Fruit fly (Drosophila melanogaster): ENCODE results near the gene CG32284.

The CG32284 gene

dm6 chr3L:3162584-3162983 is 23.9 kb upstream of the CG32284 start:
- TF ChIP-seq ey (GFP tag; optimal IDR thresholded peaks at IDR 0.05) (no peak), dsf (GFP tag; optimal IDR thresholded peaks at IDR 0.05; ENCODE audit: borderline replicate concordance) (no peak), dl (GFP tag; optimal IDR thresholded peaks at IDR 0.05; ENCODE audit: insufficient read depth in 1 of 2, partially characterized antibody in 2 of 2) (no peak), Hr78 (GFP tag; optimal IDR thresholded peaks at IDR 0.05) (no peak), Mio (GFP tag; optimal IDR thresholded peaks at IDR 0.05) (no peak), Dif (GFP tag; optimal IDR thresholded peaks at IDR 0.05; ENCODE audit: partially characterized antibody) (no peak), fru (GFP tag; optimal IDR thresholded peaks at IDR 0.05) (no peak), CG32264 (GFP tag; optimal IDR thresholded peaks at IDR 0.05) (no peak), Hr83 (GFP tag; optimal IDR thresholded peaks at IDR 0.05; ENCODE audit: poor library complexity, severe bottlenecking) (no peak), Abd-B (GFP tag; optimal IDR thresholded peaks at IDR 0.05) (no peak), dmrt93B (GFP tag; optimal IDR thresholded peaks at IDR 0.05) (no peak), Hnf4 (GFP tag; optimal IDR thresholded peaks at IDR 0.05) (no peak), HLH106 (tag; optimal IDR thresholded peaks at IDR 0.05) (no peak), usp (GFP tag; optimal IDR thresholded peaks at IDR 0.05) (no peak), sage (GFP tag; optimal IDR thresholded peaks at IDR 0.05) (no peak), pan (optimal IDR thresholded peaks at IDR 0.05) (no peak), foxo (GFP tag; optimal IDR thresholded peaks at IDR 0.05) (no peak)

DNA sequence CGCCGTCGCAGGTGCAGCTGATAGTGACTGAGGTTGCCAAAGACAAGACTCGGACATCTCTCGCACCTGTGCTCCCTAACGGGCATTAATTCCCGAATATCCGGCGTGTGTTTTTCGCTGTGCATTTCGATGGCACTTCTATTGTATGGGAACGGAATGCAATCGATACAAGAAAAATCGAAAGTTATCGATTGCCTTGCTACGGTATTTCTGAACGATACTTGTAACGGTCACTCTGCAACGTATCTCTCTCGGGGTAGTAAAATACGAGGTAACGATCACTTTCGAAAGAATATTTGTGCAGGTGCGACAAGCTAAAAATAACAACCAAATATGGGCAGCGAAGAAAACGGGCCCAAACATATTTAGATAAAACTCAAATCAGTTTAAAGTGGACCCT is 21.5 kb upstream of the CG32284 start, which contains the start of gene CG32280:
CG32280 (plus strand) TSS at position 231 of the 400 bp plus-strand sequence.
- no peak for TF ChIP-seq Myc (optimal IDR thresholded peaks at IDR 0.05)
- no peak for TF ChIP-seq Dfd (GFP tag; optimal IDR thresholded peaks at IDR 0.05)
- no peak for TF ChIP-seq brk (GFP tag; optimal IDR thresholded peaks at IDR 0.05)
- no peak for TF ChIP-seq Dif (GFP tag; optimal IDR thresholded peaks at IDR 0.05; ENCODE audit: partially characterized antibody)
- peak; percentile 17 for TF ChIP-seq Hr83 (GFP tag; optimal IDR thresholded peaks at IDR 0.05; ENCODE audit: poor library complexity, severe bottlenecking)
- no peak for TF ChIP-seq fru (GFP tag; optimal IDR thresholded peaks at IDR 0.05)
- no peak for TF ChIP-seq Abd-B (GFP tag; optimal IDR thresholded peaks at IDR 0.05)
- TF ChIP-seq OdsH (GFP tag; optimal IDR thresholded peaks at IDR 0.05) = peak; percentile 6
- peak in 1 of 2 experiments; percentile 41 for TF ChIP-seq foxo (GFP tag; optimal IDR thresholded peaks at IDR 0.05)
- TF ChIP-seq usp (GFP tag; optimal IDR thresholded peaks at IDR 0.05) = no peak
- no peak for TF ChIP-seq Mio (GFP tag; optimal IDR thresholded peaks at IDR 0.05)
- TF ChIP-seq jim (GFP tag; optimal IDR thresholded peaks at IDR 0.05) = no peak
- TF ChIP-seq psq (GFP tag; optimal IDR thresholded peaks at IDR 0.05) = no peak
- TF ChIP-seq rgr (GFP tag; optimal IDR thresholded peaks at IDR 0.05) = peak; percentile 23
- TF ChIP-seq sage (GFP tag; optimal IDR thresholded peaks at IDR 0.05) = no peak
- no peak for TF ChIP-seq dmrt93B (GFP tag; optimal IDR thresholded peaks at IDR 0.05)
- peak; percentile 7 for TF ChIP-seq HLH106 (tag; optimal IDR thresholded peaks at IDR 0.05)
- TF ChIP-seq CrebA (GFP tag; optimal IDR thresholded peaks at IDR 0.05; ENCODE audit: borderline replicate concordance) = no peak
- TF ChIP-seq lola (GFP tag; optimal IDR thresholded peaks at IDR 0.05) = no peak
- no peak for TF ChIP-seq tai (GFP tag; optimal IDR thresholded peaks at IDR 0.05)
- no peak for TF ChIP-seq N (GFP tag; optimal IDR thresholded peaks at IDR 0.05)
- TF ChIP-seq dsf (GFP tag; optimal IDR thresholded peaks at IDR 0.05; ENCODE audit: borderline replicate concordance) = no peak
- peak; percentile 15 for TF ChIP-seq Sp1 (GFP tag; optimal IDR thresholded peaks at IDR 0.05)
- peak; percentile 27 for TF ChIP-seq woc (GFP tag; optimal IDR thresholded peaks at IDR 0.05)
- TF ChIP-seq pan (optimal IDR thresholded peaks at IDR 0.05) = no peak
- TF ChIP-seq h (GFP tag; optimal IDR thresholded peaks at IDR 0.05) = peak; percentile 66
- no peak for TF ChIP-seq GATAd (GFP tag; optimal IDR thresholded peaks at IDR 0.05)
- TF ChIP-seq Vsx2 (GFP tag; optimal IDR thresholded peaks at IDR 0.05; ENCODE audit: partially characterized antibody) = no peak
- TF ChIP-seq Rel (GFP tag; optimal IDR thresholded peaks at IDR 0.05) = no peak
- TF ChIP-seq Rel (tag; optimal IDR thresholded peaks at IDR 0.05) = peak; percentile 53
- TF ChIP-seq ey (GFP tag; optimal IDR thresholded peaks at IDR 0.05) = no peak
- no peak for TF ChIP-seq dl (GFP tag; optimal IDR thresholded peaks at IDR 0.05; ENCODE audit: insufficient read depth in 1 of 2, partially characterized antibody in 2 of 2)
- no peak for TF ChIP-seq CG32264 (GFP tag; optimal IDR thresholded peaks at IDR 0.05)
- no peak for TF ChIP-seq Hnf4 (GFP tag; optimal IDR thresholded peaks at IDR 0.05)
- no peak for TF ChIP-seq Jra (GFP tag; optimal IDR thresholded peaks at IDR 0.05)
- TF ChIP-seq Hr78 (GFP tag; optimal IDR thresholded peaks at IDR 0.05) = no peak
- TF ChIP-seq CG9705 (GFP tag; optimal IDR thresholded peaks at IDR 0.05) = no peak
- no peak for TF ChIP-seq sv (GFP tag; optimal IDR thresholded peaks at IDR 0.05)
- TF ChIP-seq br (GFP tag; optimal IDR thresholded peaks at IDR 0.05) = no peak
